Worm (Caenorhabditis elegans) whole organism, L2 larva: ENCODE data around the gene F40D4.12.

Experiments used
- Y55F3AM.14 ChIP-seq: fragments of 200-800 bp; sonication (Bioruptor generic); optimal IDR thresholded peaks from 2 replicates; lab custom pipeline; 2018; ENCODE audit warnings: mild to moderate bottlenecking, missing genetic modification characterization, missing compliant biosample characterization
- aly-2 ChIP-seq: fragments of 150-350 bp; optimal IDR thresholded peaks from 2 replicates; lab custom pipeline; 2014; ENCODE audit warnings: missing biosample characterization, missing genetic modification characterization
- elt-3 ChIP-seq: sonication (generic microtip); optimal IDR thresholded peaks from 2 replicates; lab custom pipeline; 2017; ENCODE audit warnings: missing biosample characterization, missing genetic modification characterization
- lin-11 ChIP-seq: fragments of 150-350 bp; sonication (generic microtip); optimal IDR thresholded peaks from 2 replicates; lab custom pipeline; 2014; ENCODE audit warnings: missing biosample characterization, missing genetic modification characterization, inconsistent platforms, mixed read lengths
- mdl-1 ChIP-seq, 2 experiments: fragments of 150-350 bp in 1 of 2; sonication (generic microtip) in 1 of 2; optimal IDR thresholded peaks; 2 replicates each; lab custom pipeline; 2017; ENCODE audit warnings: missing biosample characterization in 2 of 2, missing genetic modification characterization in 2 of 2
- nhr-10 ChIP-seq: sonication (generic microtip); optimal IDR thresholded peaks from 2 replicates; lab custom pipeline; 2017; ENCODE audit warnings: missing biosample characterization, missing genetic modification characterization
- unc-62 ChIP-seq: fragments of 150-350 bp; optimal IDR thresholded peaks from 2 replicates; lab custom pipeline; 2014; ENCODE audit warnings: missing biosample characterization, missing genetic modification reagents, missing genetic modification characterization
- ztf-11 ChIP-seq: sonication (generic microtip); optimal IDR thresholded peaks from 2 replicates; lab custom pipeline; 2017; ENCODE audit warnings: missing biosample characterization, missing genetic modification characterization
- ztf-4 ChIP-seq: fragments of 150-350 bp; optimal IDR thresholded peaks from 2 replicates; lab custom pipeline; 2014; ENCODE audit warnings: missing biosample characterization, missing genetic modification characterization

- TF ChIP-seq ztf-4 (tag; lab: Kevin White, UChicago): no peak
- TF ChIP-seq aly-2 (tag; lab: Kevin White, UChicago): no peak
- TF ChIP-seq ztf-11: no peak
- no peak for TF ChIP-seq elt-3 (tag; lab: Kevin White, UChicago)
- TF ChIP-seq Y55F3AM.14 (GFP tag; lab: Kevin White, UChicago): no peak
- TF ChIP-seq mdl-1 (tag; optimal IDR thresholded peaks at IDR 0.05; lab: Kevin White, UChicago): no peak
- no peak for TF ChIP-seq unc-62 (GFP tag; lab: Kevin White, UChicago)
- no peak for TF ChIP-seq nhr-10 (tag; lab: Kevin White, UChicago)
- no peak for TF ChIP-seq lin-11
Observed at ce11 chrV:17190399-17190798, 30.7 kb downstream of the F40D4.12 start, which contains the start of gene str-199.
